Worm (Caenorhabditis elegans): ENCODE measurements around the gene mut-7.

- TF ChIP-seq F13H6.1 (tag; optimal IDR thresholded peaks at IDR 0.05) (no peak), C08G9.2 (tag; optimal IDR thresholded peaks at IDR 0.05) (no peak), nhr-11 (tag; optimal IDR thresholded peaks at IDR 0.05) (no peak), syd-9 (tag; optimal IDR thresholded peaks at IDR 0.05) (no peak), zip-5 (tag; optimal IDR thresholded peaks at IDR 0.05) (no peak), elt-4 (tag; optimal IDR thresholded peaks at IDR 0.05) (no peak), ceh-9 (tag; optimal IDR thresholded peaks at IDR 0.05) (no peak), fkh-10 (GFP tag; optimal IDR thresholded peaks at IDR 0.05) (no peak), rnt-1 (tag; optimal IDR thresholded peaks at IDR 0.05) (no peak), dmd-4 (tag; optimal IDR thresholded peaks at IDR 0.05; ENCODE audit: borderline replicate concordance) (no peak), pha-4 (tag; optimal IDR thresholded peaks at IDR 0.05) (no peak), pat-9 (tag; optimal IDR thresholded peaks at IDR 0.05) (no peak)
These were observed 44.8 kb downstream of the mut-7 start for ce11 chrIII:9497412-9497811.
